Fruit fly (Drosophila melanogaster) whole organism, embryonic: ENCODE measurements around the gene Vha100-2.
A peak's percentile ranks its signal among the peaks of the same experiment; 100 is the strongest.

Experiments used
- B-H1 ChIP-seq: fragments of 200-800 bp; sonication (Bioruptor generic); IDR thresholded peaks from 3 replicates; pipeline ENCODE4 v1.3.6; 2022; ENCODE audit warnings: missing biosample characterization, missing genetic modification characterization
- B-H2 ChIP-seq: fragments of 200-800 bp; sonication (Bioruptor generic); optimal IDR thresholded peaks from 2 replicates; lab custom pipeline; 2018; ENCODE audit warnings: missing biosample characterization, mild to moderate bottlenecking, missing genetic modification characterization
- CG10543 ChIP-seq: fragments of 200-800 bp; sonication (Bioruptor generic); optimal IDR thresholded peaks from 3 replicates; lab custom pipeline; 2017; ENCODE audit warnings: missing biosample characterization, mild to moderate bottlenecking, missing genetic modification characterization, moderate library complexity
- CG12071 ChIP-seq: fragments of 200-800 bp; sonication (Bioruptor generic); optimal IDR thresholded peaks from 3 replicates; lab custom pipeline; 2018; ENCODE audit warnings: missing biosample characterization, mild to moderate bottlenecking, missing genetic modification characterization
- CG13775 ChIP-seq: fragments of 200-800 bp; sonication (Bioruptor generic); optimal IDR thresholded peaks from 3 replicates; lab custom pipeline; 2017; ENCODE audit warnings: missing biosample characterization, mild to moderate bottlenecking, missing genetic modification characterization
- CG1603 ChIP-seq: fragments of 200-800 bp; sonication (Bioruptor generic); optimal IDR thresholded peaks from 2 replicates; lab custom pipeline; 2019; ENCODE audit warnings: missing biosample characterization, mild to moderate bottlenecking, missing genetic modification characterization, moderate library complexity
- CG16815 ChIP-seq: fragments of 200-800 bp; sonication (Bioruptor generic); optimal IDR thresholded peaks from 3 replicates; lab custom pipeline; 2017; ENCODE audit warnings: missing biosample characterization, mild to moderate bottlenecking, missing genetic modification characterization
- CG18619 ChIP-seq: fragments of 200-800 bp; sonication (Bioruptor generic); optimal IDR thresholded peaks from 3 replicates; lab custom pipeline; 2017; ENCODE audit warnings: missing biosample characterization, mild to moderate bottlenecking, missing genetic modification characterization
- CG2202 ChIP-seq: fragments of 200-800 bp; sonication (Bioruptor generic); optimal IDR thresholded peaks from 2 replicates; lab custom pipeline; 2018; ENCODE audit warnings: missing biosample characterization, mild to moderate bottlenecking, missing genetic modification characterization
- CG2875 ChIP-seq: fragments of 200-800 bp; sonication (Bioruptor generic); optimal IDR thresholded peaks from 2 replicates; lab custom pipeline; 2017; ENCODE audit warnings: missing biosample characterization, mild to moderate bottlenecking, missing genetic modification characterization, missing genetic modification reagents
- CG32532 ChIP-seq: fragments of 200-800 bp; sonication (Bioruptor generic); IDR thresholded peaks from 2 replicates; pipeline ENCODE4 v1.3.6; 2022; ENCODE audit warnings: missing biosample characterization, missing genetic modification characterization
- CG32772 ChIP-seq: fragments of 200-800 bp; sonication (Bioruptor generic); IDR thresholded peaks from 2 replicates; pipeline ENCODE4 v1.3.6; 2022; ENCODE audit warnings: missing biosample characterization, missing genetic modification characterization
- CG33213 ChIP-seq: fragments of 200-800 bp; sonication (Bioruptor generic); optimal IDR thresholded peaks from 3 replicates; lab custom pipeline; 2016; ENCODE audit warnings: missing biosample characterization, missing genetic modification characterization
- CG6683 ChIP-seq: fragments of 200-800 bp; sonication (Bioruptor generic); optimal IDR thresholded peaks from 2 replicates; lab custom pipeline; 2017; ENCODE audit warnings: missing biosample characterization, mild to moderate bottlenecking, missing genetic modification characterization, missing genetic modification reagents
- CG6813 ChIP-seq: fragments of 200-800 bp; sonication (Bioruptor generic); optimal IDR thresholded peaks from 2 replicates; lab custom pipeline; 2017; ENCODE audit warnings: missing biosample characterization, missing genetic modification characterization, mild to moderate bottlenecking, moderate library complexity, missing genetic modification reagents
- CG7556 ChIP-seq: fragments of 200-800 bp; sonication (Bioruptor generic); optimal IDR thresholded peaks from 2 replicates; lab custom pipeline; 2017; ENCODE audit warnings: missing biosample characterization, mild to moderate bottlenecking, missing genetic modification characterization
- CG8944 ChIP-seq: fragments of 200-800 bp; sonication (Bioruptor generic); optimal IDR thresholded peaks from 3 replicates; lab custom pipeline; 2016; ENCODE audit warnings: missing biosample characterization, missing genetic modification characterization
- CG9437 ChIP-seq: fragments of 200-800 bp; sonication (Bioruptor generic); optimal IDR thresholded peaks from 2 replicates; lab custom pipeline; 2018; ENCODE audit warnings: missing biosample characterization, mild to moderate bottlenecking, missing genetic modification characterization
- Dip3 ChIP-seq: fragments of 200-800 bp; sonication (Bioruptor generic); optimal IDR thresholded peaks from 3 replicates; lab custom pipeline; 2016; ENCODE audit warnings: missing biosample characterization, missing genetic modification characterization
- H15 ChIP-seq: fragments of 200-800 bp; sonication (Bioruptor generic); IDR thresholded peaks from 3 replicates; pipeline ENCODE4 v1.3.6; 2022; ENCODE audit warnings: missing biosample characterization, missing genetic modification characterization
- Neu2 ChIP-seq: fragments of 200-800 bp; sonication (Bioruptor generic); optimal IDR thresholded peaks from 3 replicates; lab custom pipeline; 2016; ENCODE audit warnings: missing biosample characterization, missing genetic modification characterization, borderline replicate concordance
- Sox102F ChIP-seq: fragments of 200-800 bp; sonication (Bioruptor generic); optimal IDR thresholded peaks from 2 replicates; lab custom pipeline; 2018; ENCODE audit warnings: missing biosample characterization, mild to moderate bottlenecking, missing genetic modification characterization, moderate library complexity
- TFAM ChIP-seq: fragments of 200-800 bp; sonication (Bioruptor generic); optimal IDR thresholded peaks from 2 replicates; lab custom pipeline; 2017; ENCODE audit warnings: missing biosample characterization, missing genetic modification characterization, inconsistent platforms
- Vsx1 ChIP-seq: fragments of 200-800 bp; sonication (Bioruptor generic); optimal IDR thresholded peaks from 2 replicates; lab custom pipeline; 2017; ENCODE audit warnings: missing biosample characterization, mild to moderate bottlenecking, missing genetic modification characterization, missing genetic modification reagents
- Xbp1 ChIP-seq: fragments of 200-800 bp; sonication (Bioruptor generic); optimal IDR thresholded peaks from 3 replicates; lab custom pipeline; 2016; ENCODE audit warnings: missing biosample characterization, mild to moderate bottlenecking, missing genetic modification characterization
- ase ChIP-seq: fragments of 200-800 bp; sonication (Bioruptor generic); IDR thresholded peaks from 3 replicates; pipeline ENCODE4 v1.3.6; 2022; ENCODE audit warnings: missing biosample characterization, missing genetic modification characterization
- az2 ChIP-seq: fragments of 200-800 bp; sonication (Bioruptor generic); optimal IDR thresholded peaks from 3 replicates; lab custom pipeline; 2016; ENCODE audit warnings: missing biosample characterization, missing genetic modification characterization
- bsh ChIP-seq, 2 experiments: fragments of 200-800 bp; sonication (Bioruptor generic); optimal IDR thresholded peaks; 2 replicates each; lab custom pipeline; 2017 to 2018; ENCODE audit warnings: mild to moderate bottlenecking in 2 of 2, missing biosample characterization in 2 of 2, missing genetic modification characterization in 2 of 2, moderate library complexity in 1 of 2
- croc ChIP-seq: fragments of 200-800 bp; sonication (Bioruptor generic); conservative IDR thresholded peaks from 3 replicates; pipeline ENCODE4 v1.3.6; 2022; ENCODE audit warnings: missing biosample characterization, missing genetic modification characterization
- exex ChIP-seq: fragments of 200-800 bp; sonication (Bioruptor generic); optimal IDR thresholded peaks from 4 replicates; lab custom pipeline; 2018; ENCODE audit warnings: missing biosample characterization, mild to moderate bottlenecking, missing genetic modification characterization, moderate library complexity
- fd64A ChIP-seq: fragments of 200-800 bp; sonication (Bioruptor generic); optimal IDR thresholded peaks from 3 replicates; lab custom pipeline; 2018; ENCODE audit warnings: missing biosample characterization, mild to moderate bottlenecking, missing genetic modification characterization
- gem ChIP-seq: fragments of 200-800 bp; sonication (Bioruptor generic); optimal IDR thresholded peaks from 2 replicates; lab custom pipeline; 2019; ENCODE audit warnings: missing biosample characterization, mild to moderate bottlenecking, missing genetic modification characterization, moderate library complexity
- grau ChIP-seq: fragments of 200-800 bp; optimal IDR thresholded peaks from 3 replicates; lab custom pipeline; 2019; ENCODE audit warnings: missing biosample characterization, mild to moderate bottlenecking, missing genetic modification characterization, moderate library complexity
- grn ChIP-seq: fragments of 200-800 bp; sonication (Bioruptor generic); optimal IDR thresholded peaks from 3 replicates; lab custom pipeline; 2017; ENCODE audit warnings: missing biosample characterization, missing genetic modification characterization
- gsb-n ChIP-seq: fragments of 200-800 bp; sonication (Bioruptor generic); optimal IDR thresholded peaks from 3 replicates; lab custom pipeline; 2018; ENCODE audit warnings: missing biosample characterization, mild to moderate bottlenecking, missing genetic modification characterization
- kni ChIP-seq: fragments of 200-800 bp; sonication (Bioruptor generic); optimal IDR thresholded peaks from 3 replicates; lab custom pipeline; 2017; ENCODE audit warnings: mild to moderate bottlenecking, missing biosample characterization, missing genetic modification reagents, missing genetic modification characterization
- lilli ChIP-seq: fragments of 200-800 bp; sonication (Bioruptor generic); optimal IDR thresholded peaks from 3 replicates; lab custom pipeline; 2016; ENCODE audit warnings: missing biosample characterization, missing genetic modification characterization
- nmo ChIP-seq: fragments of 200-800 bp; sonication (Bioruptor generic); optimal IDR thresholded peaks from 2 replicates; lab custom pipeline; 2018; ENCODE audit warnings: missing biosample characterization, mild to moderate bottlenecking, missing genetic modification characterization, moderate library complexity
- rib ChIP-seq: fragments of 200-800 bp; sonication (Bioruptor generic); IDR thresholded peaks from 2 replicates; pipeline ENCODE4 v1.3.6; 2022; ENCODE audit warnings: missing biosample characterization, missing genetic modification characterization
- sens ChIP-seq: fragments of 200-800 bp; sonication (Bioruptor generic); peaks from one replicate; lab custom pipeline; 2016; ENCODE audit warnings: missing biosample characterization, missing genetic modification characterization
- sima ChIP-seq: fragments of 200-800 bp; sonication (Bioruptor generic); optimal IDR thresholded peaks from 2 replicates; lab custom pipeline; 2016; ENCODE audit warnings: missing biosample characterization, missing genetic modification characterization
- slou ChIP-seq: fragments of 200-800 bp; sonication (Bioruptor generic); optimal IDR thresholded peaks from 3 replicates; lab custom pipeline; 2016; ENCODE audit warnings: missing biosample characterization, missing genetic modification characterization
- slp2 ChIP-seq: fragments of 200-800 bp; sonication (Bioruptor generic); optimal IDR thresholded peaks from 2 replicates; lab custom pipeline; 2016; ENCODE audit warnings: missing biosample characterization, missing genetic modification characterization
- so ChIP-seq: fragments of 200-800 bp; sonication (Bioruptor generic); IDR thresholded peaks from 3 replicates; pipeline ENCODE4 v1.3.6; 2022; ENCODE audit warnings: missing biosample characterization, missing genetic modification characterization
- sug ChIP-seq: fragments of 200-800 bp; optimal IDR thresholded peaks from 2 replicates; lab custom pipeline; 2019; ENCODE audit warnings: missing biosample characterization, mild to moderate bottlenecking, missing genetic modification characterization, moderate library complexity
- tgo ChIP-seq: fragments of 200-800 bp; sonication (Bioruptor generic); IDR thresholded peaks from 3 replicates; pipeline ENCODE4 v1.3.6; 2022; ENCODE audit warnings: missing biosample characterization, missing genetic modification characterization
- tll ChIP-seq, 2 experiments: fragments of 200-800 bp in 1 of 2; fragments of >200 bp in 1 of 2; sonication (Bioruptor generic) in 1 of 2; optimal IDR thresholded peaks; 2 replicates each; lab custom pipeline; 2017 to 2019; ENCODE audit warnings: missing biosample characterization in 2 of 2, missing genetic modification characterization in 2 of 2, mild to moderate bottlenecking in 1 of 2, moderate library complexity in 1 of 2
- unc-4 ChIP-seq: fragments of 200-800 bp; sonication (Bioruptor generic); IDR thresholded peaks from 2 replicates; pipeline ENCODE4 v1.3.6; 2022; ENCODE audit warnings: missing biosample characterization, missing genetic modification characterization; ENCODE audit not compliant: partially characterized antibody
- wdn ChIP-seq: fragments of 200-800 bp; sonication (Bioruptor generic); IDR thresholded peaks from 2 replicates; pipeline ENCODE4 v1.3.6; 2022; ENCODE audit warnings: missing biosample characterization, missing genetic modification characterization
- zen2 ChIP-seq: fragments of 200-800 bp; sonication (Bioruptor generic); IDR thresholded peaks from 3 replicates; pipeline ENCODE4 v1.3.6; 2022; ENCODE audit warnings: missing biosample characterization, missing genetic modification characterization; ENCODE audit not compliant: partially characterized antibody

Vha100-2 gene

dm6 chr3R:18438181-18438826 lies 39.3 kb upstream of the Vha100-2 start (continued):
- TF ChIP-seq rib (GFP tag; lab: Robert Waterston, UW) (peak; percentile 26; the same call in 1 of the 2 replicates), CG16815 (GFP tag; lab: Kevin White, UChicago) (no peak), croc (no peak), TFAM (no peak), Neu2 (GFP tag; lab: Kevin White, UChicago) (no peak), tll (GFP tag; optimal IDR thresholded peaks at IDR 0.05; lab: Kevin White, UChicago) (no peak), sug (tag; lab: Kevin White, UChicago) (peak; percentile 73), CG18619 (GFP tag; lab: Kevin White, UChicago) (no peak), wdn (GFP tag; lab: Robert Waterston, UW) (no peak), gem (tag; lab: Kevin White, UChicago) (peak; percentile 15), Vsx1 (no peak), B-H2 (GFP tag; lab: Kevin White, UChicago) (no peak), CG33213 (no peak), CG32772 (GFP tag; lab: Robert Waterston, UW) (no peak), kni (GFP tag; lab: Kevin White, UChicago) (no peak), ase (GFP tag; lab: Robert Waterston, UW) (no peak), nmo (GFP tag; lab: Kevin White, UChicago) (no peak), CG10543 (GFP tag; lab: Kevin White, UChicago) (no peak), gsb-n (tag; lab: Kevin White, UChicago) (no peak), bsh (GFP tag; optimal IDR thresholded peaks at IDR 0.05; lab: Kevin White, UChicago) (peak in 1 of 2 experiments; percentile 57), grn (peak; percentile 59), CG12071 (GFP tag; lab: Kevin White, UChicago) (no peak), Dip3 (GFP tag; lab: Kevin White, UChicago) (no peak), H15 (GFP tag; lab: Robert Waterston, UW) (no peak), exex (tag; lab: Kevin White, UChicago) (peak; percentile 55), lilli (no peak), unc-4 (GFP tag; lab: Robert Waterston, UW) (no peak), Sox102F (GFP tag; lab: Kevin White, UChicago) (peak; percentile 41), CG6683 (GFP tag; lab: Kevin White, UChicago) (no peak), CG2875 (GFP tag; lab: Kevin White, UChicago) (peak; percentile 37), az2 (GFP tag; lab: Kevin White, UChicago) (no peak), tgo (GFP tag; lab: Robert Waterston, UW) (no peak), grau (tag; lab: Kevin White, UChicago) (no peak), CG8944 (no peak), CG2202 (peak; percentile 32), Xbp1 (GFP tag; lab: Kevin White, UChicago) (no peak), CG1603 (tag; lab: Kevin White, UChicago) (peak; percentile 40), CG9437 (no peak), CG7556 (GFP tag; lab: Kevin White, UChicago) (no peak), CG13775 (GFP tag; lab: Kevin White, UChicago) (no peak), CG6813 (GFP tag; lab: Kevin White, UChicago) (no peak), fd64A (GFP tag; lab: Kevin White, UChicago) (peak; percentile 1), zen2 (GFP tag; lab: Robert Waterston, UW) (no peak), sens (GFP tag; lab: Kevin White, UChicago) (peak; percentile 12), CG32532 (GFP tag; lab: Robert Waterston, UW) (no peak), slou (GFP tag; lab: Kevin White, UChicago) (no peak), slp2 (GFP tag; lab: Kevin White, UChicago) (no peak), sima (GFP tag; lab: Kevin White, UChicago) (no peak), so (GFP tag; lab: Robert Waterston, UW) (no peak), B-H1 (GFP tag; lab: Robert Waterston, UW) (no peak)
